Worm (Caenorhabditis elegans): ENCODE measurements around the gene clec-230.

DNA sequence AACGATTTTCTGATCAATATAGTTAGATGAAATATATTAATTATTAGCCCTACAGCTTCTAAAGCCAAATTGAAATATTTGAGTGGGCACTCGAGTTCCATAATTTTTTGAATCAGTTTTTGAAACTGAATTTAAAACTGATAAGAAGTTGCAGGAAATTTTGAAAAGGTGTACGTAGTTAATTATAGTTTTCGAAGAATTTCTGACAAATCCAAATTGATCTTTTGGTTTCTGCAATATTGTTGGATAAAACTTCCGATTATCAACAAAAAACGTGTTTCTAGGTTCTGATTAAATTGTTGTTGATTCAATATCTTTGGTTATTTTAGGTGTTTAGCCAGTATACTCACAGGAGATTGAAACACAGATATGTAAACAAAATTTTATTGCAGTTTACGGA lies 42.2 kb downstream of the clec-230 start, which contains the start of gene T26H8.4:
- TF ChIP-seq F10E7.11 (tag; optimal IDR thresholded peaks at IDR 0.05) (no peak), mxl-1 (tag; optimal IDR thresholded peaks at IDR 0.05) (no peak), nfya-2 (GFP tag; IDR thresholded peaks at IDR 0.05) (no peak)

Data from whole organism, young adult.